Worm (Caenorhabditis elegans): Measurements from ENCODE around the gene C53A5.9.

The C53A5.9 gene

ce11 chrV:14522514-14522913 is 36.1 kb downstream of the C53A5.9 start, which contains the start of gene C53A5.16:
Gene C53A5.16, minus strand, starts transcription at chrV:14522614.
- TF ChIP-seq nhr-11 (tag; optimal IDR thresholded peaks at IDR 0.05) (no peak), ttx-3 (tag; optimal IDR thresholded peaks at IDR 0.05) (no peak), sdc-2 (tag; optimal IDR thresholded peaks at IDR 0.05) (no peak), ceh-31 (tag; optimal IDR thresholded peaks at IDR 0.05) (no peak), sox-4 (tag; optimal IDR thresholded peaks at IDR 0.05) (no peak), lin-11 (tag; optimal IDR thresholded peaks at IDR 0.05) (no peak), elt-2 (tag; optimal IDR thresholded peaks at IDR 0.05) (no peak), ztf-16 (tag; optimal IDR thresholded peaks at IDR 0.05) (no peak), mec-3 (tag; optimal IDR thresholded peaks at IDR 0.05; ENCODE audit: borderline replicate concordance) (no peak), ceh-14 (tag; optimal IDR thresholded peaks at IDR 0.05) (no peak)

- TF ChIP-seq elt-4 (tag; optimal IDR thresholded peaks at IDR 0.05): no peak
- no peak for TF ChIP-seq ceh-14 (tag; optimal IDR thresholded peaks at IDR 0.05)
- no peak for TF ChIP-seq sox-2 (GFP tag; IDR thresholded peaks at IDR 0.05)
- no peak for TF ChIP-seq ceh-31 (tag; optimal IDR thresholded peaks at IDR 0.05)
- no peak for TF ChIP-seq ceh-30 (tag; optimal IDR thresholded peaks at IDR 0.05)
- no peak for TF ChIP-seq zip-5 (tag; optimal IDR thresholded peaks at IDR 0.05)
- no peak for TF ChIP-seq rnt-1 (tag; optimal IDR thresholded peaks at IDR 0.05)
- no peak for TF ChIP-seq fkh-10 (GFP tag; optimal IDR thresholded peaks at IDR 0.05)
- TF ChIP-seq eyg-1 (tag; optimal IDR thresholded peaks at IDR 0.05): no peak
- no peak for TF ChIP-seq lin-11 (tag; optimal IDR thresholded peaks at IDR 0.05)
- TF ChIP-seq hlh-15 (tag; optimal IDR thresholded peaks at IDR 0.05): no peak
- no peak for TF ChIP-seq C38D4.7 (GFP tag; optimal IDR thresholded peaks at IDR 0.05)
- TF ChIP-seq ttx-3 (tag; optimal IDR thresholded peaks at IDR 0.05): no peak
- TF ChIP-seq unc-86 (tag; optimal IDR thresholded peaks at IDR 0.05): no peak
- no peak for TF ChIP-seq npax-4 (tag; optimal IDR thresholded peaks at IDR 0.05)
Measured at ce11 chrV:14521000-14521399, 37.7 kb downstream of the C53A5.9 start, which contains the start of gene C53A5.17. Gene C53A5.17, minus strand, starts transcription at chrV:14521100.

DNA sequence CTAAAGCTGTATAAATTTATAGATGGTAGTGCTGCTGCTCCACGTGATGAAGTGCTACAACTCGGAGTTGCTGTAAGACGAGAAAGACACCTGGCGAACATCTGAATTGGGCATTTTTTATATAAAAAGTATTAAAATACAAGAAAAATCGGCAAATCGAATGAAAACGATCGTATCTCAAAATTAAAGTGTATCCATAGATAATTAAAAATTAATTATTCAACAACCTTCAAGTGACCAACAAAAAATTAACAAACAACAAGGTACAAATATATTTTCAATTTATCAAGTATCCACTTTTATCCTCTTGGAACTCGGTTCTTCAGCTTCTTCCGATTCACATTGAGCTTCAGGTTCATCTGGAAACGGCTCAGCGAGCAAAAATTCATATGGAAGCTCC is 39.4 kb downstream of the C53A5.9 start, which contains the start of gene R02D5.8:
R02D5.8 (minus strand) TSS at position 101 of the 400 bp plus-strand sequence.
- TF ChIP-seq sdc-2 (tag; optimal IDR thresholded peaks at IDR 0.05) (no peak), dmd-4 (tag; optimal IDR thresholded peaks at IDR 0.05; ENCODE audit: borderline replicate concordance) (no peak), C08G9.2 (tag; optimal IDR thresholded peaks at IDR 0.05) (no peak), pqm-1 (tag; optimal IDR thresholded peaks at IDR 0.05) (no peak), ceh-14 (tag; optimal IDR thresholded peaks at IDR 0.05) (no peak)

ce11 chrV:14518010-14518409 is 40.6 kb downstream of the C53A5.9 start, which contains the start of gene R02D5.6:
Gene R02D5.6, minus strand, starts transcription at chrV:14518110.
- no peak for TF ChIP-seq elt-4 (tag; optimal IDR thresholded peaks at IDR 0.05)
- no peak for TF ChIP-seq npax-4 (tag; optimal IDR thresholded peaks at IDR 0.05)
- TF ChIP-seq sox-4 (tag; optimal IDR thresholded peaks at IDR 0.05): no peak
- TF ChIP-seq ceh-24 (tag; optimal IDR thresholded peaks at IDR 0.05): no peak
- TF ChIP-seq fax-1 (tag; optimal IDR thresholded peaks at IDR 0.05): no peak
- TF ChIP-seq pax-1 (tag; optimal IDR thresholded peaks at IDR 0.05): no peak
- no peak for TF ChIP-seq pat-9 (tag; optimal IDR thresholded peaks at IDR 0.05)
- TF ChIP-seq ceh-9 (tag; optimal IDR thresholded peaks at IDR 0.05): no peak
- no peak for TF ChIP-seq lim-6 (tag; optimal IDR thresholded peaks at IDR 0.05)
- TF ChIP-seq odd-2 (tag; optimal IDR thresholded peaks at IDR 0.05): no peak
- no peak for TF ChIP-seq unc-55 (GFP tag; optimal IDR thresholded peaks at IDR 0.05)
- TF ChIP-seq T23F11.4 (GFP tag; optimal IDR thresholded peaks at IDR 0.05): no peak
- no peak for TF ChIP-seq hlh-8 (tag; optimal IDR thresholded peaks at IDR 0.05)
- no peak for TF ChIP-seq pag-3 (tag; optimal IDR thresholded peaks at IDR 0.05; ENCODE audit: borderline replicate concordance)
- TF ChIP-seq eyg-1 (tag; optimal IDR thresholded peaks at IDR 0.05): no peak
- no peak for TF ChIP-seq zip-5 (tag; optimal IDR thresholded peaks at IDR 0.05)
- no peak for TF ChIP-seq ahr-1 (tag; optimal IDR thresholded peaks at IDR 0.05)
- no peak for TF ChIP-seq C08G9.2 (tag; optimal IDR thresholded peaks at IDR 0.05)

Data from whole organism, late embryonic.